Fruit fly (Drosophila melanogaster): ENCODE data around the gene LeuRS.
A peak's percentile ranks its signal among the peaks of the same experiment; 100 is the strongest.

Gene LeuRS

dm6 chr2L:3532973-3533525 is 18.6 kb upstream of the LeuRS start (continued):
- TF ChIP-seq ind (GFP tag; optimal IDR thresholded peaks at IDR 0.05) (peak; percentile 37), CG11696 (GFP tag; IDR thresholded peaks at IDR 0.05) (no peak), Doc2 (GFP tag; IDR thresholded peaks at IDR 0.05) (no peak), CG43689 (GFP tag; IDR thresholded peaks at IDR 0.05) (no peak), Tbp (GFP tag; optimal IDR thresholded peaks at IDR 0.05) (no peak), kni (GFP tag; optimal IDR thresholded peaks at IDR 0.05) (no peak), fu2 (GFP tag; optimal IDR thresholded peaks at IDR 0.05) (no peak), corto (GFP tag; optimal IDR thresholded peaks at IDR 0.05) (no peak), CG3838 (GFP tag; optimal IDR thresholded peaks at IDR 0.05) (no peak), sens (GFP tag) (peak; percentile 87), kah (GFP tag; optimal IDR thresholded peaks at IDR 0.05) (no peak), CG17359 (tag; optimal IDR thresholded peaks at IDR 0.05) (no peak), TFAM (GFP tag; optimal IDR thresholded peaks at IDR 0.05) (no peak), CG14441 (GFP tag; IDR thresholded peaks at IDR 0.05) (no peak), CG10979 (tag; optimal IDR thresholded peaks at IDR 0.05) (peak; percentile 73), tgo (GFP tag; IDR thresholded peaks at IDR 0.05) (no peak; the same call in 2 of the 3 replicates), CG34376 (GFP tag; optimal IDR thresholded peaks at IDR 0.05) (no peak), repo (GFP tag; optimal IDR thresholded peaks at IDR 0.05) (peak; percentile 10), Sry-β (GFP tag; optimal IDR thresholded peaks at IDR 0.05) (no peak), h (optimal IDR thresholded peaks at IDR 0.05) (no peak), Rx (GFP tag; IDR thresholded peaks at IDR 0.05) (peak; percentile 31; the same call in 1 of the 2 replicates), Dip3 (GFP tag; optimal IDR thresholded peaks at IDR 0.05) (no peak), CG7271 (tag; optimal IDR thresholded peaks at IDR 0.05) (peak; percentile 78), CG7372 (GFP tag; IDR thresholded peaks at IDR 0.05) (no peak), mirr (GFP tag; optimal IDR thresholded peaks at IDR 0.05) (no peak), dpn (GFP tag; optimal IDR thresholded peaks at IDR 0.05) (peak; percentile 51 to 53), pho (GFP tag; optimal IDR thresholded peaks at IDR 0.05) (no peak), odd (GFP tag; optimal IDR thresholded peaks at IDR 0.05) (no peak), CG14667 (GFP tag; IDR thresholded peaks at IDR 0.05) (peak; percentile 21; the same call in 1 of the 2 replicates), aop (GFP tag; IDR thresholded peaks at IDR 0.05) (0 out of 2 replicates have a peak, but pooled peaks have one; percentile 9), Ets97D (GFP tag; optimal IDR thresholded peaks at IDR 0.05) (no peak), Doc3 (GFP tag; IDR thresholded peaks at IDR 0.05; ENCODE audit: partially characterized antibody) (no peak), D (optimal IDR thresholded peaks at IDR 0.05) (no peak), D (GFP tag; optimal IDR thresholded peaks at IDR 0.05) (peak; percentile 20), CG30020 (tag; optimal IDR thresholded peaks at IDR 0.05) (no peak), CG16815 (GFP tag; optimal IDR thresholded peaks at IDR 0.05) (peak; percentile 65), H2.0 (GFP tag; IDR thresholded peaks at IDR 0.05) (no peak), br (optimal IDR thresholded peaks at IDR 0.05) (no peak), grau (tag; optimal IDR thresholded peaks at IDR 0.05) (peak; percentile 26), mld (GFP tag; IDR thresholded peaks at IDR 0.05; ENCODE audit: partially characterized antibody) (no peak), bab2 (GFP tag; optimal IDR thresholded peaks at IDR 0.05) (peak; percentile 36), dan (GFP tag; IDR thresholded peaks at IDR 0.05) (peak; percentile 71), Jarid2 (GFP tag; optimal IDR thresholded peaks at IDR 0.05) (no peak), abd-A (tag; optimal IDR thresholded peaks at IDR 0.05) (no peak), fd3F (GFP tag; optimal IDR thresholded peaks at IDR 0.05) (no peak), Kr (GFP tag; optimal IDR thresholded peaks at IDR 0.05) (no peak), grn (GFP tag; optimal IDR thresholded peaks at IDR 0.05) (peak; percentile 88), D19B (GFP tag; optimal IDR thresholded peaks at IDR 0.05) (no peak), row (GFP tag; IDR thresholded peaks at IDR 0.05) (peak; percentile 53), jigr1 (GFP tag; IDR thresholded peaks at IDR 0.05) (no peak), bigmax (GFP tag; optimal IDR thresholded peaks at IDR 0.05) (no peak), lilli (GFP tag; optimal IDR thresholded peaks at IDR 0.05) (peak; percentile 42), CG9437 (GFP tag; optimal IDR thresholded peaks at IDR 0.05) (peak; percentile 8)
